In genomic region chrX:1033066-1033465, dm6 we compare ENCODE assay signal across 2 fruit fly cellular contexts.
A peak's percentile ranks its signal among the peaks of the same experiment; 100 is the strongest.
TF ChIP-seq lines count a peak whose summit lies in the region.

No protein-coding gene starts in this region.

TF ChIP-seq in whole organism, embryonic, 481 proteins besides CTCF, POLR2A, EP300 and RAD21 (continued from another document and continues in another):
- TF ChIP-seq Nf-YA (GFP tag; IDR thresholded peaks at IDR 0.05; lab: Robert Waterston, UW) (no peak), crp (GFP tag; optimal IDR thresholded peaks at IDR 0.05; lab: Kevin White, UChicago) (peak in 1 of 2 experiments; percentile 24), CG14710 (tag; optimal IDR thresholded peaks at IDR 0.05; lab: Kevin White, UChicago) (peak; percentile 36), CG11456 (GFP tag; IDR thresholded peaks at IDR 0.05; lab: Robert Waterston, UW) (peak; percentile 63; the same call in 2 of the 3 replicates), toy (GFP tag; IDR thresholded peaks at IDR 0.05; lab: Robert Waterston, UW) (no peak), sc (optimal IDR thresholded peaks at IDR 0.05; lab: Kevin White, UChicago) (no peak), sc (GFP tag; optimal IDR thresholded peaks at IDR 0.05; lab: Kevin White, UChicago) (no peak), Dref (GFP tag; IDR thresholded peaks at IDR 0.05; lab: Robert Waterston, UW) (peak; percentile 91), CG13624 (GFP tag; optimal IDR thresholded peaks at IDR 0.05; lab: Kevin White, UChicago) (peak; percentile 10), CG11504 (tag; optimal IDR thresholded peaks at IDR 0.05; lab: Kevin White, UChicago) (peak; percentile 16), gfzf (GFP tag; optimal IDR thresholded peaks at IDR 0.05; lab: Kevin White, UChicago) (peak; percentile 42), disco-r (GFP tag; optimal IDR thresholded peaks at IDR 0.05; lab: Kevin White, UChicago) (no peak), CG7556 (GFP tag; optimal IDR thresholded peaks at IDR 0.05; lab: Kevin White, UChicago) (no peak), CG1647 (GFP tag; optimal IDR thresholded peaks at IDR 0.05; lab: Kevin White, UChicago) (no peak), eyg (GFP tag; optimal IDR thresholded peaks at IDR 0.05; lab: Kevin White, UChicago) (no peak), CG10147 (GFP tag; optimal IDR thresholded peaks at IDR 0.05; lab: Kevin White, UChicago) (no peak), jumu (GFP tag; optimal IDR thresholded peaks at IDR 0.05; lab: Kevin White, UChicago) (peak; percentile 7), CG32532 (GFP tag; IDR thresholded peaks at IDR 0.05; lab: Robert Waterston, UW) (peak; percentile 59; the same call in 1 of the 2 replicates), psq (GFP tag; optimal IDR thresholded peaks at IDR 0.05; lab: Kevin White, UChicago) (no peak), CG9932 (GFP tag; IDR thresholded peaks at IDR 0.05; lab: Robert Waterston, UW) (peak; percentile 87), CG30403 (GFP tag; optimal IDR thresholded peaks at IDR 0.05; lab: Kevin White, UChicago) (peak; percentile 4), az2 (GFP tag; optimal IDR thresholded peaks at IDR 0.05; lab: Kevin White, UChicago) (no peak), unpg (GFP tag; optimal IDR thresholded peaks at IDR 0.05; lab: Kevin White, UChicago) (no peak), CG3726 (GFP tag; IDR thresholded peaks at IDR 0.05; lab: Robert Waterston, UW) (no peak), Adf1 (GFP tag; IDR thresholded peaks at IDR 0.05; lab: Robert Waterston, UW) (no peak), sob (GFP tag; IDR thresholded peaks at IDR 0.05; lab: Robert Waterston, UW) (peak; percentile 44; the same call in 1 of the 2 replicates), CG43689 (GFP tag; IDR thresholded peaks at IDR 0.05; lab: Robert Waterston, UW) (no peak), nerfin-2 (GFP tag; IDR thresholded peaks at IDR 0.05; lab: Robert Waterston, UW; ENCODE audit: partially characterized antibody) (peak; percentile 97), MBD-R2 (GFP tag; IDR thresholded peaks at IDR 0.05; lab: Robert Waterston, UW) (peak; percentile 72), inv (GFP tag; IDR thresholded peaks at IDR 0.05; lab: Robert Waterston, UW; ENCODE audit: partially characterized antibody) (peak; percentile 97), BEAF-32 (GFP tag; optimal IDR thresholded peaks at IDR 0.05; lab: Kevin White, UChicago) (peak; percentile 96), CG7963 (GFP tag; IDR thresholded peaks at IDR 0.05; lab: Robert Waterston, UW; ENCODE audit: partially characterized antibody) (peak; percentile 99), CG4360 (GFP tag; IDR thresholded peaks at IDR 0.05; lab: Robert Waterston, UW) (no peak), caup (GFP tag; optimal IDR thresholded peaks at IDR 0.05; lab: Kevin White, UChicago; ENCODE audit: severe bottlenecking) (no peak), Ptx1 (GFP tag; IDR thresholded peaks at IDR 0.05; lab: Robert Waterston, UW) (peak; percentile 34; the same call in 1 of the 2 replicates), CG17829 (tag; optimal IDR thresholded peaks at IDR 0.05; lab: Kevin White, UChicago) (peak; percentile 25), Atf6 (GFP tag; IDR thresholded peaks at IDR 0.05; lab: Robert Waterston, UW) (no peak), Antp (GFP tag; optimal IDR thresholded peaks at IDR 0.05; lab: Kevin White, UChicago) (peak; percentile 9), nau (GFP tag; optimal IDR thresholded peaks at IDR 0.05; lab: Kevin White, UChicago) (no peak), crc (GFP tag; optimal IDR thresholded peaks at IDR 0.05; lab: Kevin White, UChicago) (no peak), ro (GFP tag; IDR thresholded peaks at IDR 0.05; lab: Robert Waterston, UW) (no peak), Bgb (GFP tag; IDR thresholded peaks at IDR 0.05; lab: Robert Waterston, UW; ENCODE audit: partially characterized antibody) (peak; percentile 99), CG17912 (GFP tag; optimal IDR thresholded peaks at IDR 0.05; lab: Kevin White, UChicago) (no peak), CG31365 (tag; optimal IDR thresholded peaks at IDR 0.05; lab: Kevin White, UChicago) (no peak), CG15601 (tag; optimal IDR thresholded peaks at IDR 0.05; lab: Kevin White, UChicago) (no peak), nmo (GFP tag; optimal IDR thresholded peaks at IDR 0.05; lab: Kevin White, UChicago) (peak; percentile 45), CG6272 (GFP tag; IDR thresholded peaks at IDR 0.05; lab: Robert Waterston, UW) (peak; percentile 67; the same call in 1 of the 2 replicates), HLHmδ (GFP tag; optimal IDR thresholded peaks at IDR 0.05; lab: Kevin White, UChicago) (no peak), Stat92E (GFP tag; optimal IDR thresholded peaks at IDR 0.05; lab: Kevin White, UChicago) (no peak), D19A (tag; optimal IDR thresholded peaks at IDR 0.05; lab: Kevin White, UChicago) (no peak), nerfin-1 (tag; optimal IDR thresholded peaks at IDR 0.05; lab: Kevin White, UChicago) (no peak), grau (tag; optimal IDR thresholded peaks at IDR 0.05; lab: Kevin White, UChicago) (peak; percentile 9), chm (GFP tag; IDR thresholded peaks at IDR 0.05; lab: Robert Waterston, UW) (peak; percentile 35; the same call in 1 of the 2 replicates), pnt (GFP tag; optimal IDR thresholded peaks at IDR 0.05; lab: Kevin White, UChicago) (no peak), CG13894 (tag; optimal IDR thresholded peaks at IDR 0.05; lab: Kevin White, UChicago) (peak; percentile 15), zen (tag; optimal IDR thresholded peaks at IDR 0.05; lab: Kevin White, UChicago) (no peak), rib (GFP tag; IDR thresholded peaks at IDR 0.05; lab: Robert Waterston, UW) (peak; percentile 51; the same call in 1 of the 2 replicates), zfh2 (GFP tag; optimal IDR thresholded peaks at IDR 0.05; lab: Kevin White, UChicago) (peak; percentile 35), run (tag; optimal IDR thresholded peaks at IDR 0.05; lab: Kevin White, UChicago) (no peak), CG8290 (GFP tag; optimal IDR thresholded peaks at IDR 0.05; lab: Kevin White, UChicago) (no peak), CG8290 (tag; optimal IDR thresholded peaks at IDR 0.05; lab: Kevin White, UChicago) (peak in 1 of 2 experiments; percentile 65), Med (GFP tag; lab: Kevin White, UChicago) (peak; percentile 90), Taf1 (GFP tag; IDR thresholded peaks at IDR 0.05; lab: Robert Waterston, UW) (peak; percentile 21; the same call in 1 of the 2 replicates), tna (GFP tag; IDR thresholded peaks at IDR 0.05; lab: Robert Waterston, UW; ENCODE audit: partially characterized antibody) (peak; percentile 97), B-H2 (GFP tag; optimal IDR thresholded peaks at IDR 0.05; lab: Kevin White, UChicago) (peak; percentile 41), CG17361 (GFP tag; IDR thresholded peaks at IDR 0.05; lab: Robert Waterston, UW) (no peak)

TF ChIP-seq in whole organism, prepupa, 60 proteins besides CTCF, POLR2A, EP300 and RAD21 (continued from another document):
- TF ChIP-seq Eip75B (GFP tag; optimal IDR thresholded peaks at IDR 0.05; lab: Kevin White, UChicago) (no peak), ss (GFP tag; optimal IDR thresholded peaks at IDR 0.05; lab: Kevin White, UChicago) (no peak), CG8119 (GFP tag; IDR thresholded peaks at IDR 0.05; lab: Robert Waterston, UW) (no peak), CG4318 (GFP tag; optimal IDR thresholded peaks at IDR 0.05; lab: Kevin White, UChicago) (no peak), achi (GFP tag; optimal IDR thresholded peaks at IDR 0.05; lab: Kevin White, UChicago) (no peak), Ets21C (GFP tag; optimal IDR thresholded peaks at IDR 0.05; lab: Kevin White, UChicago) (no peak), Gug (GFP tag; IDR thresholded peaks at IDR 0.05; lab: Robert Waterston, UW) (no peak), Eip93F (GFP tag; optimal IDR thresholded peaks at IDR 0.05; lab: Kevin White, UChicago) (no peak), acj6 (GFP tag; optimal IDR thresholded peaks at IDR 0.05; lab: Kevin White, UChicago) (no peak), CG6276 (GFP tag; optimal IDR thresholded peaks at IDR 0.05; lab: Kevin White, UChicago) (no peak), CG6163 (GFP tag; IDR thresholded peaks at IDR 0.05; lab: Robert Waterston, UW) (no peak), fkh (GFP tag; optimal IDR thresholded peaks at IDR 0.05; lab: Kevin White, UChicago) (no peak), Sox15 (GFP tag; optimal IDR thresholded peaks at IDR 0.05; lab: Kevin White, UChicago) (no peak), lz (GFP tag; optimal IDR thresholded peaks at IDR 0.05; lab: Kevin White, UChicago) (peak; percentile 4), svp (GFP tag; lab: Kevin White, UChicago) (peak; percentile 66), CG15336 (GFP tag; IDR thresholded peaks at IDR 0.05; lab: Robert Waterston, UW) (no peak), Hr4 (GFP tag; optimal IDR thresholded peaks at IDR 0.05; lab: Kevin White, UChicago) (no peak), CG11762 (GFP tag; optimal IDR thresholded peaks at IDR 0.05; lab: Kevin White, UChicago; ENCODE audit: insufficient read depth) (no peak), CG32006 (GFP tag; optimal IDR thresholded peaks at IDR 0.05; lab: Kevin White, UChicago) (no peak), fd85E (GFP tag; optimal IDR thresholded peaks at IDR 0.05; lab: Kevin White, UChicago) (no peak), Eip78C (GFP tag; lab: Kevin White, UChicago) (peak; percentile 25), dac (GFP tag; optimal IDR thresholded peaks at IDR 0.05; lab: Kevin White, UChicago) (no peak), Sox102F (GFP tag; optimal IDR thresholded peaks at IDR 0.05; lab: Kevin White, UChicago) (no peak), Met (GFP tag; optimal IDR thresholded peaks at IDR 0.05; lab: Kevin White, UChicago) (no peak), CG31627 (GFP tag; optimal IDR thresholded peaks at IDR 0.05; lab: Kevin White, UChicago) (peak; percentile 39), CG10669 (GFP tag; optimal IDR thresholded peaks at IDR 0.05; lab: Kevin White, UChicago) (no peak), Sox14 (GFP tag; optimal IDR thresholded peaks at IDR 0.05; lab: Kevin White, UChicago) (peak; percentile 6), CG9139 (GFP tag; optimal IDR thresholded peaks at IDR 0.05; lab: Kevin White, UChicago) (no peak), dsx (GFP tag; optimal IDR thresholded peaks at IDR 0.05; lab: Kevin White, UChicago; ENCODE audit: poor library complexity, severe bottlenecking) (no peak), CG8632 (GFP tag; optimal IDR thresholded peaks at IDR 0.05; lab: Kevin White, UChicago) (no peak), cyc (GFP tag; optimal IDR thresholded peaks at IDR 0.05; lab: Kevin White, UChicago) (peak; percentile 18), spab (GFP tag; optimal IDR thresholded peaks at IDR 0.05; lab: Kevin White, UChicago) (no peak), CG1621 (tag; optimal IDR thresholded peaks at IDR 0.05; lab: Kevin White, UChicago) (peak; percentile 56), Ets96B (tag; optimal IDR thresholded peaks at IDR 0.05; lab: Kevin White, UChicago) (no peak), CG8319 (GFP tag; optimal IDR thresholded peaks at IDR 0.05; lab: Kevin White, UChicago) (no peak), CG6792 (GFP tag; optimal IDR thresholded peaks at IDR 0.05; lab: Kevin White, UChicago) (no peak), CG16779 (tag; optimal IDR thresholded peaks at IDR 0.05; lab: Kevin White, UChicago) (no peak), vri (GFP tag; optimal IDR thresholded peaks at IDR 0.05; lab: Kevin White, UChicago) (no peak), Hr39 (GFP tag; optimal IDR thresholded peaks at IDR 0.05; lab: Kevin White, UChicago) (no peak)
TF ChIP-seq in whole organism, prepupa: peak in this region for 11.
